Worm (Caenorhabditis elegans) whole organism, young adult: ENCODE data around the gene gst-2.

Experiments
- B0035.1 ChIP-seq: sonication (generic microtip); optimal IDR thresholded peaks from 2 replicates; lab custom pipeline; 2016; ENCODE audit warnings: missing genetic modification characterization, mild to moderate bottlenecking, missing compliant biosample characterization, missing genotype, missing genetic modification reagents
- B0336.3 ChIP-seq: fragments of 200-800 bp; sonication (Bioruptor generic); IDR thresholded peaks from 2 replicates; pipeline ENCODE4 v1.3.6; 2022; ENCODE audit warnings: missing genetic modification characterization, missing compliant biosample characterization
- C17E4.6 ChIP-seq: fragments of 200-800 bp; sonication (Bioruptor generic); IDR thresholded peaks from 2 replicates; pipeline ENCODE4 v1.3.6; 2022; ENCODE audit warnings: missing genetic modification reagents, missing genetic modification characterization, missing compliant biosample characterization
- F22D6.2 ChIP-seq: sonication (generic microtip); optimal IDR thresholded peaks from 2 replicates; lab custom pipeline; 2016; ENCODE audit warnings: mild to moderate bottlenecking, missing genetic modification characterization, missing compliant biosample characterization
- F57C9.4 ChIP-seq: sonication (generic microtip); optimal IDR thresholded peaks from 2 replicates; lab custom pipeline; 2017; ENCODE audit warnings: mild to moderate bottlenecking, missing genetic modification characterization, missing compliant biosample characterization
- K12H6.12 ChIP-seq: fragments of 200-800 bp; sonication (Bioruptor generic); optimal IDR thresholded peaks from 2 replicates; lab custom pipeline; 2018; ENCODE audit warnings: mild to moderate bottlenecking, missing genetic modification characterization, missing compliant biosample characterization
- T07F8.4 ChIP-seq: sonication (generic microtip); optimal IDR thresholded peaks from 2 replicates; lab custom pipeline; 2016; ENCODE audit warnings: mild to moderate bottlenecking, missing genetic modification characterization, moderate library complexity, missing compliant biosample characterization
- Y53G8AR.9 ChIP-seq: fragments of 200-800 bp; sonication (Bioruptor generic); conservative IDR thresholded peaks from 2 replicates; pipeline ENCODE4 v1.3.6; 2022; ENCODE audit warnings: missing genetic modification reagents, missing genetic modification characterization, missing compliant biosample characterization
- ZK185.1 ChIP-seq: sonication (generic microtip); optimal IDR thresholded peaks from 2 replicates; lab custom pipeline; 2016; ENCODE audit warnings: mild to moderate bottlenecking, missing genetic modification characterization, missing compliant biosample characterization; ENCODE audit not compliant: poor library complexity, severe bottlenecking
- akir-1 ChIP-seq: fragments of 200-800 bp; sonication (Bioruptor generic); optimal IDR thresholded peaks from 2 replicates; lab custom pipeline; 2018; ENCODE audit warnings: mild to moderate bottlenecking, missing genetic modification characterization, moderate library complexity, missing compliant biosample characterization
- athp-1 ChIP-seq: sonication (generic microtip); optimal IDR thresholded peaks from 2 replicates; lab custom pipeline; 2017; ENCODE audit warnings: mild to moderate bottlenecking, missing genetic modification characterization, missing compliant biosample characterization
- attf-5 ChIP-seq: fragments of 200-800 bp; sonication (Bioruptor generic); optimal IDR thresholded peaks from 2 replicates; lab custom pipeline; 2018; ENCODE audit warnings: mild to moderate bottlenecking, missing genetic modification characterization, missing compliant biosample characterization
- attf-6 ChIP-seq: fragments of 200-800 bp; sonication (Bioruptor generic); IDR thresholded peaks from 2 replicates; pipeline ENCODE4 v1.3.6; 2022; ENCODE audit warnings: missing genetic modification reagents, missing genetic modification characterization, missing compliant biosample characterization
- ceh-100 ChIP-seq: fragments of 200-800 bp; sonication (Bioruptor generic); IDR thresholded peaks from 2 replicates; pipeline ENCODE4 v1.3.6; 2022; ENCODE audit warnings: missing genetic modification reagents, missing genetic modification characterization, missing compliant biosample characterization
- ceh-40 ChIP-seq: fragments of 200-800 bp; sonication (Bioruptor generic); IDR thresholded peaks from 2 replicates; pipeline ENCODE4 v1.3.6; 2022; ENCODE audit warnings: missing genetic modification characterization, missing compliant biosample characterization
- ceh-79 ChIP-seq: sonication (generic microtip); optimal IDR thresholded peaks from 2 replicates; lab custom pipeline; 2017; ENCODE audit warnings: mild to moderate bottlenecking, missing genetic modification characterization, missing compliant biosample characterization
- chd-7 ChIP-seq: sonication (generic microtip); optimal IDR thresholded peaks from 2 replicates; lab custom pipeline; 2016; ENCODE audit warnings: mild to moderate bottlenecking, missing genetic modification characterization, moderate library complexity, missing compliant biosample characterization
- efl-1 ChIP-seq: fragments of 150-350 bp; optimal IDR thresholded peaks from 2 replicates; lab custom pipeline; 2014; ENCODE audit warnings: missing biosample characterization, missing genetic modification reagents, missing genetic modification characterization
- egl-18 ChIP-seq: fragments of 200-800 bp; sonication (Bioruptor generic); IDR thresholded peaks from 2 replicates; pipeline ENCODE4 v1.3.6; 2022; ENCODE audit warnings: missing genetic modification reagents, missing genetic modification characterization, missing compliant biosample characterization
- egl-44 ChIP-seq: fragments of 200-800 bp; sonication (Bioruptor generic); IDR thresholded peaks from 2 replicates; pipeline ENCODE4 v1.3.6; 2022; ENCODE audit warnings: missing genetic modification reagents, missing genetic modification characterization, missing compliant biosample characterization
- egrh-3 ChIP-seq: fragments of 200-800 bp; sonication (Bioruptor generic); IDR thresholded peaks from 2 replicates; pipeline ENCODE4 v1.3.6; 2022; ENCODE audit warnings: missing genetic modification reagents, missing genetic modification characterization, missing compliant biosample characterization
- hlh-26 ChIP-seq: fragments of 200-800 bp; sonication (Bioruptor generic); conservative IDR thresholded peaks from 2 replicates; pipeline ENCODE4 v1.3.6; 2022; ENCODE audit warnings: missing genetic modification reagents, missing genetic modification characterization, missing compliant biosample characterization
- hsf-1 ChIP-seq: fragments of 200-800 bp; sonication (Bioruptor generic); IDR thresholded peaks from 2 replicates; pipeline ENCODE4 v1.3.6; 2022; ENCODE audit warnings: missing genetic modification reagents, missing genetic modification characterization, missing compliant biosample characterization
- let-526 ChIP-seq: fragments of 200-800 bp; sonication (Bioruptor generic); IDR thresholded peaks from 2 replicates; pipeline ENCODE4 v1.3.6; 2022; ENCODE audit warnings: missing genetic modification reagents, missing genetic modification characterization, missing compliant biosample characterization
- lin-26 ChIP-seq: fragments of 200-800 bp; sonication (Bioruptor generic); IDR thresholded peaks from 2 replicates; pipeline ENCODE4 v1.3.6; 2022; ENCODE audit warnings: missing genetic modification reagents, missing genetic modification characterization, missing compliant biosample characterization
- lir-1 ChIP-seq: fragments of 200-800 bp; sonication (Bioruptor generic); conservative IDR thresholded peaks from 2 replicates; pipeline ENCODE4 v1.3.6; 2022; ENCODE audit warnings: missing genetic modification reagents, missing genetic modification characterization, missing compliant biosample characterization
- lsl-1 ChIP-seq: fragments of 200-800 bp; sonication (Bioruptor generic); optimal IDR thresholded peaks from 2 replicates; lab custom pipeline; 2018; ENCODE audit warnings: mild to moderate bottlenecking, missing genetic modification characterization, moderate library complexity, missing compliant biosample characterization
- madf-8 ChIP-seq: fragments of 200-800 bp; sonication (Bioruptor generic); conservative IDR thresholded peaks from 2 replicates; pipeline ENCODE4 v1.3.6; 2022; ENCODE audit warnings: missing genetic modification reagents, missing genetic modification characterization, missing compliant biosample characterization
- mxl-1 ChIP-seq: sonication (generic microtip); optimal IDR thresholded peaks from 2 replicates; lab custom pipeline; 2016; ENCODE audit warnings: missing genetic modification characterization, missing compliant biosample characterization
- nhr-120 ChIP-seq: fragments of 200-800 bp; sonication (Bioruptor generic); IDR thresholded peaks from 2 replicates; pipeline ENCODE4 v1.3.6; 2022; ENCODE audit warnings: missing genetic modification characterization, missing compliant biosample characterization
- nhr-179 ChIP-seq: sonication (generic microtip); optimal IDR thresholded peaks from 2 replicates; lab custom pipeline; 2016; ENCODE audit warnings: mild to moderate bottlenecking, missing genetic modification characterization, missing compliant biosample characterization
- nhr-80 ChIP-seq: sonication (generic microtip); optimal IDR thresholded peaks from 2 replicates; lab custom pipeline; 2016; ENCODE audit warnings: missing genetic modification characterization, missing compliant biosample characterization
- nhr-90 ChIP-seq: sonication (generic microtip); optimal IDR thresholded peaks from 2 replicates; lab custom pipeline; 2016; ENCODE audit warnings: missing genotype, mild to moderate bottlenecking, missing genetic modification characterization, missing compliant biosample characterization
- pbrm-1 ChIP-seq: fragments of 200-800 bp; sonication (Bioruptor generic); IDR thresholded peaks from 2 replicates; pipeline ENCODE4 v1.3.6; 2022; ENCODE audit warnings: missing genetic modification reagents, missing genetic modification characterization, missing compliant biosample characterization
- sea-2 ChIP-seq: fragments of 200-800 bp; sonication (Bioruptor generic); IDR thresholded peaks from 2 replicates; pipeline ENCODE4 v1.3.6; 2022; ENCODE audit warnings: missing genetic modification characterization, missing compliant biosample characterization
- tlf-1 ChIP-seq: fragments of 200-800 bp; sonication (Bioruptor generic); optimal IDR thresholded peaks from 2 replicates; lab custom pipeline; 2018; ENCODE audit warnings: mild to moderate bottlenecking, missing genetic modification characterization, missing compliant biosample characterization
- zfh-2 ChIP-seq: fragments of 200-800 bp; sonication (Bioruptor generic); conservative IDR thresholded peaks from 2 replicates; pipeline ENCODE4 v1.3.6; 2022; ENCODE audit warnings: missing genetic modification reagents, missing genetic modification characterization, missing compliant biosample characterization
- ztf-18 ChIP-seq: sonication (generic microtip); optimal IDR thresholded peaks from 2 replicates; lab custom pipeline; 2016; ENCODE audit warnings: missing genotype, mild to moderate bottlenecking, missing genetic modification characterization, missing compliant biosample characterization
- ztf-3 ChIP-seq: fragments of 200-800 bp; sonication (Bioruptor generic); optimal IDR thresholded peaks from 2 replicates; lab custom pipeline; 2018; ENCODE audit warnings: mild to moderate bottlenecking, missing genetic modification characterization, missing compliant biosample characterization

Gene gst-2

ce11 chrIV:10112570-10112969 is 29.3 kb downstream of the gst-2 start, which contains the start of gene nsph-3.2:
TSS of gene nsph-3.2 (plus strand) at chrIV:10112870.
- no peak for TF ChIP-seq athp-1
- no peak for TF ChIP-seq ceh-100 (GFP tag; lab: Robert Waterston, UW)
- TF ChIP-seq B0336.3 (GFP tag; lab: Robert Waterston, UW) = no peak
- TF ChIP-seq efl-1 (GFP tag; lab: Kevin White, UChicago) = no peak
- no peak for TF ChIP-seq nhr-90 (tag; lab: Kevin White, UChicago)
- no peak for TF ChIP-seq ZK185.1 (tag; lab: Kevin White, UChicago)
- TF ChIP-seq akir-1 (GFP tag; lab: Kevin White, UChicago) = no peak
- no peak for TF ChIP-seq Y53G8AR.9 (GFP tag; lab: Robert Waterston, UW)
- no peak for TF ChIP-seq lir-1 (GFP tag; lab: Robert Waterston, UW)
- no peak for TF ChIP-seq madf-8

ce11 chrIV:10111441-10111840 is 30.4 kb downstream of the gst-2 start, which contains the start of gene spch-1:
TSS of gene spch-1 (minus strand) at chrIV:10111541.
- TF ChIP-seq F22D6.2 (tag; lab: Kevin White, UChicago) (no peak), let-526 (GFP tag; lab: Robert Waterston, UW) (no peak), lin-26 (no peak), hsf-1 (no peak), K12H6.12 (tag; lab: Kevin White, UChicago) (no peak), nhr-120 (GFP tag; lab: Robert Waterston, UW) (no peak), egl-44 (GFP tag; lab: Robert Waterston, UW) (no peak), mxl-1 (tag; lab: Kevin White, UChicago) (no peak), attf-5 (GFP tag; lab: Kevin White, UChicago) (no peak), madf-8 (no peak), nhr-80 (no peak), T07F8.4 (tag; lab: Kevin White, UChicago) (no peak), ztf-18 (tag; lab: Kevin White, UChicago) (no peak), F57C9.4 (tag; lab: Kevin White, UChicago) (no peak)

ce11 chrIV:10110870-10111269 is 31.0 kb downstream of the gst-2 start:
- TF ChIP-seq C17E4.6 (GFP tag; lab: Robert Waterston, UW) (no peak), chd-7 (tag; lab: Kevin White, UChicago) (no peak), T07F8.4 (tag; lab: Kevin White, UChicago) (no peak), egl-18 (no peak), egrh-3 (GFP tag; lab: Robert Waterston, UW) (peak; percentile 82; the same call in 1 of the 2 replicates), B0035.1 (tag; lab: Kevin White, UChicago) (no peak), lir-1 (GFP tag; lab: Robert Waterston, UW) (no peak), ceh-79 (tag; lab: Kevin White, UChicago) (no peak), ceh-40 (GFP tag; lab: Robert Waterston, UW) (no peak), sea-2 (GFP tag; lab: Robert Waterston, UW) (no peak), ztf-3 (GFP tag; lab: Kevin White, UChicago) (no peak), lsl-1 (GFP tag; lab: Kevin White, UChicago) (no peak), attf-6 (GFP tag; lab: Robert Waterston, UW) (no peak), tlf-1 (no peak), zfh-2 (peak; percentile 87)

ce11 chrIV:10110417-10110816 is 31.4 kb downstream of the gst-2 start, which contains the start of gene egl-38:
TSS of gene egl-38 (minus strand) at chrIV:10110517.
- TF ChIP-seq hlh-26 (no peak), nhr-179 (tag; lab: Kevin White, UChicago) (no peak), pbrm-1 (no peak)
